Fruit fly (Drosophila melanogaster): ENCODE data around the gene CG17917.

DNA sequence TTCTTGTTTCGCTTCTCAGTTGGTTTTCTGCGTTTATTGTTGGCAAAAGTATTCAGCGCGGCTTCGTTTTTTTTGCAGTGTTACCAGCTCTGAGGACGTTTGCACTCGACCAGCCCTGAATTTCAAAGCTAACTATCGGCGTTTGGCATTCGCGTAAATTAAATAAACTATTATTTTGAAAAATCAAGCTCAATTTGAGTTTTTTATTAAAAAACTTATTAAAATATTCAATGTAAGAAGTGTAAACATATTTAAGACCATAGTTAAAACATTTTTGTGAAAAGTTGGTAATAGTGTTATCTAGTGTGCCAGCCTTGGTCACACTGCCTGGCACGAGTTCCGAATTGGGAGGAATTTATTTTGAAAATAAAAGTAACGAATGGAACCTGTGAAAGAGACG lies 4.0 kb downstream of the CG17917 start, which contains the start of the genes SmD2 and CG18048:
- TF ChIP-seq CTCF (optimal IDR thresholded peaks at IDR 0.05) (no peak), CG8478 (optimal IDR thresholded peaks at IDR 0.05) (no peak)
